Worm (Caenorhabditis elegans) whole organism, early embryonic: ENCODE results near the gene dpy-30.

Experiments used
- B0310.2 ChIP-seq: sonication (generic microtip); optimal IDR thresholded peaks from 2 replicates; lab custom pipeline; 2016; ENCODE audit warnings: mild to moderate bottlenecking, missing genetic modification characterization, missing compliant biosample characterization
- ceh-36 ChIP-seq: sonication (generic microtip); optimal IDR thresholded peaks from 2 replicates; lab custom pipeline; 2016; ENCODE audit warnings: missing genetic modification characterization, inconsistent platforms, missing compliant biosample characterization
- flt-1 ChIP-seq: fragments of 200-800 bp; sonication (Bioruptor generic); IDR thresholded peaks from 2 replicates; pipeline ENCODE4 v1.3.6; 2022; ENCODE audit warnings: missing genetic modification characterization, missing compliant biosample characterization
- hmg-4 ChIP-seq: fragments of 200-800 bp; sonication (Bioruptor generic); optimal IDR thresholded peaks from 2 replicates; lab custom pipeline; 2018; ENCODE audit warnings: mild to moderate bottlenecking, missing genetic modification characterization, missing compliant biosample characterization
- pes-1 ChIP-seq: fragments of 200-800 bp; sonication (Bioruptor generic); IDR thresholded peaks from 2 replicates; pipeline ENCODE4 v1.3.6; 2022; ENCODE audit warnings: missing genetic modification reagents, missing genetic modification characterization, missing compliant biosample characterization
- sea-1 ChIP-seq: fragments of 200-800 bp; sonication (Bioruptor generic); conservative IDR thresholded peaks from 2 replicates; pipeline ENCODE4 v1.3.6; 2022; ENCODE audit warnings: missing genetic modification characterization, missing compliant biosample characterization
- tbx-11 ChIP-seq: fragments of 200-800 bp; sonication (Bioruptor generic); IDR thresholded peaks from 2 replicates; pipeline ENCODE4 v1.3.6; 2022; ENCODE audit warnings: missing genetic modification characterization, missing compliant biosample characterization
- tbx-37 ChIP-seq: fragments of 200-800 bp; sonication (Bioruptor generic); conservative IDR thresholded peaks from 2 replicates; pipeline ENCODE4 v1.3.6; 2022; ENCODE audit warnings: missing genetic modification reagents, missing genetic modification characterization, missing compliant biosample characterization

- TF ChIP-seq tbx-11 (GFP tag; lab: Robert Waterston, UW) (no peak), tbx-37 (GFP tag; lab: Robert Waterston, UW) (no peak), flt-1 (GFP tag; lab: Robert Waterston, UW) (no peak), ceh-36 (tag; lab: Kevin White, UChicago) (no peak), sea-1 (no peak), hmg-4 (GFP tag; lab: Kevin White, UChicago) (no peak), pes-1 (no peak), B0310.2 (tag; lab: Kevin White, UChicago) (no peak)
These were observed 38.5 kb upstream of the dpy-30 start, which contains the start of gene C27A7.8 for ce11 chrV:12152857-12153256.
